Worm (Caenorhabditis elegans): ENCODE measurements around the gene xpd-1.

Gene xpd-1

ce11 chrIII:264790-265189 lies at the start of gene xpd-1:
TSS of gene xpd-1 (plus strand) at chrIII:265090.
- TF ChIP-seq unc-62 (GFP tag; optimal IDR thresholded peaks at IDR 0.05), result no peak

- TF ChIP-seq unc-62 (GFP tag; optimal IDR thresholded peaks at IDR 0.05), result no peak
Measured at ce11 chrIII:220368-220767, 44.5 kb upstream of the xpd-1 start.

DNA sequence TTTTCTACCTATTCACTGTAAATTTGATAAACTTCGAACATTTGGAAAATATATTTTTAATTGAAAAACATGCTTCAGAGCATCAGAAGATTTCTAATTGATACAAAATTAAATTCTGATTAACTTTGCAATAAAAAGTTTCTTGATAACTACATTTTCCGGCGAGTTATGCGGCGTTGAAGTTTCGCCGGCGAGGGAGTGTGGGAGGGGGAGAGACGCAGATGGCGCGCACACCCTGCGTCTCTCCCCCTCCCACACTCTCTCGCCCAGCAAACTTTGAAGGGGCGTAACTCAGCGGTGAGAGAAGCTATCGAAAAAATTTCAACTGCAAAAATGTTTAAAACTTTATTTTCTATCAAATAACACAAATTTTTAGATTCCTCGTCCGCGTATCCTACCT lies 42.4 kb upstream of the xpd-1 start:
- TF ChIP-seq unc-62 (GFP tag; optimal IDR thresholded peaks at IDR 0.05), result no peak

ce11 chrIII:227033-227432 lies 37.9 kb upstream of the xpd-1 start:
- TF ChIP-seq unc-62 (GFP tag; optimal IDR thresholded peaks at IDR 0.05), result no peak

ce11 chrIII:230129-230528 lies 34.8 kb upstream of the xpd-1 start, which contains the start of gene hpo-38:
TSS of gene hpo-38 (plus strand) at chrIII:230429.
- no peak for TF ChIP-seq unc-62 (GFP tag; optimal IDR thresholded peaks at IDR 0.05)

ce11 chrIII:235115-235514 lies 29.8 kb upstream of the xpd-1 start:
- no peak for TF ChIP-seq unc-62 (GFP tag; optimal IDR thresholded peaks at IDR 0.05)

DNA sequence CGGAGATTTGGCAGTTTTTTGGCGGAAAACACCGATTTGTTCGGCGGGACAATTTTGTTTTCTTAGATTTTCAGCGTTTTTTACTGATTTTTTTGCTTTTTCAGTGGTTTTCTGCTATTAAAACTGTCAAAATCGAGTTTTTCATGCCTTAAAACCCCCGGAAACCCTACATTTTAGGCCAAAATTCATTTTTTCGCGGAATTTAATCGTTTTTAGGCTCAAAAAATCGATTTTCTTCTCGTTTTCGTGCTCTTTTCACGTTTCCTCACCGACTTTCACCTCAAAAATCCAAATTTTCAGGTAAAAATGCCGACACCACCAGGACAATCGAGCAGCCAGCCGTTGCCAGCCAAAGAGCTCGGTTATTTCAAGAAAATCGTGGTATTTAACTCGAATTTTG lies 29.3 kb upstream of the xpd-1 start, which contains the start of gene hpo-29:
TSS of gene hpo-29 (plus strand) at position 301 of the 400 bp plus-strand sequence.
- TF ChIP-seq unc-62 (GFP tag; optimal IDR thresholded peaks at IDR 0.05), result no peak

DNA sequence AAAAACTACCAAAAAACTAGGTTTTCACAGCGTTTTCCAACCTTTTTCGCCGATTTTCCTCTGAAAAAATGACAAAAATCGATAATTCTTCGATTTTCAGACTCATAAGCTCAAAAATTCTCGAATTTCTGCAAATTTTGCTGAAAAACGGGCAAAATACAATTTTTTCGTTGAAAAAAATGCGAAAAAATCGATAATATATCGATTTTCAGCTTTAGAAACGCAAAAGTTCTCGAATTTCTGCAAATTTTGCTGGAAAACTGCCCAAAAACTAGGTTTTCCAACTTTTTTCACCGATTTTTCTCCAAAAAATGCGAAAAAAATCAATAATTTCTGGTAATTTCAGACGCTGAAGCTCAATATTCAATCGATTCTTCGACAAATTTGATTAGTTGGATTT lies 13.5 kb upstream of the xpd-1 start:
- no peak for TF ChIP-seq unc-62 (GFP tag; optimal IDR thresholded peaks at IDR 0.05)

- no peak for TF ChIP-seq unc-62 (GFP tag; optimal IDR thresholded peaks at IDR 0.05)
Measured at ce11 chrIII:254235-254634, 10.7 kb upstream of the xpd-1 start, which contains the start of gene Y50D7A.3. TSS of gene Y50D7A.3 (plus strand) at chrIII:254535.

DNA sequence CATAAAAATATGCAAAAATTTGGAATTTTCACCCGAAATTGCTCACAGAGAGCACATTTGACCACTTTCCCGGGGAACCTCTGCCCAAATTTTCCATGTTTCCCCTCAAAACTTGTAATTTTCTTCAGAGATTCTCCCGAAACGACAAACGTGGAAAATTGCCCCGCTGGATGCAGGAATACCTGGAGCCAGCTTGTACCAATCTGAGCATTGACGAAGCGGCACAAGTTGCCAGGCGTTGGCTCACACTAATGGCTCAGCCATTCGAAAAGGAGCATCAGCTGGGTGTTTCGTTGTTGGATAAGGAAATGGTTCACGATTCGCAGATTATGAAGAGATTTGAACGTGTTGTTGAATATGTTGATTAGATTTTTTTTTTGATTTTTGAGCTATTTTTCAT lies 17.6 kb downstream of the xpd-1 start:
- TF ChIP-seq unc-62 (GFP tag; optimal IDR thresholded peaks at IDR 0.05), result no peak

DNA sequence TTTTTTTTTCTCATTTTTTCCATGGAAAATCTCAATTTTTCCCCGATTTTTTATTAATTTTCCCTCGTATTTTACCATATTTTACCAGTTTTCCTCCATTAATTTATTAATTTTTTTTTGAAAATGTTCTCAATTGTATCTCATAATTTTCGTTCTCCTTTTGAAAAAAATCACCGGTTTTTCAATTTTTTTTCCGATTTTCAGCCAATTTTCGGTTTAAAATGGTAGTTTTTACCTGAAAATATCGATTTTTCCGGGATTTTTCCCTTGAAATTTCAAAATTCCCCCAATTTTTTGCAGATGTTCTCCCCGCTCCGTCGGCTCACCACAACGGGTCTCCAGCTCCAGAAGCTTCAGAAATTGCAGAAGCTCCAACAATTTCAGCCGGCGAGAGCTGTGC lies 18.9 kb downstream of the xpd-1 start, which contains the start of gene taco-1:
TSS of gene taco-1 (plus strand) at position 301 of the 400 bp plus-strand sequence.
- TF ChIP-seq unc-62 (GFP tag; optimal IDR thresholded peaks at IDR 0.05), result no peak

ce11 chrIII:292340-292739 lies 27.4 kb downstream of the xpd-1 start, which contains the start of gene Y50D7A.1:
TSS of gene Y50D7A.1 (plus strand) at chrIII:292640.
- no peak for TF ChIP-seq unc-62 (GFP tag; optimal IDR thresholded peaks at IDR 0.05)

- TF ChIP-seq unc-62 (GFP tag; optimal IDR thresholded peaks at IDR 0.05), result no peak
Measured at ce11 chrIII:294527-294926, 29.6 kb downstream of the xpd-1 start, which contains the start of gene Y50D7A.13. TSS of gene Y50D7A.13 (minus strand) at chrIII:294627.

ce11 chrIII:298456-298855 lies 33.6 kb downstream of the xpd-1 start, which contains the start of gene ads-1:
TSS of gene ads-1 (minus strand) at chrIII:298556.
- no peak for TF ChIP-seq unc-62 (GFP tag; optimal IDR thresholded peaks at IDR 0.05)

ce11 chrIII:299220-299619 lies 34.3 kb downstream of the xpd-1 start:
- TF ChIP-seq unc-62 (GFP tag; optimal IDR thresholded peaks at IDR 0.05), result no peak

ce11 chrIII:304564-304963 lies 39.7 kb downstream of the xpd-1 start:
- no peak for TF ChIP-seq unc-62 (GFP tag; optimal IDR thresholded peaks at IDR 0.05)

DNA sequence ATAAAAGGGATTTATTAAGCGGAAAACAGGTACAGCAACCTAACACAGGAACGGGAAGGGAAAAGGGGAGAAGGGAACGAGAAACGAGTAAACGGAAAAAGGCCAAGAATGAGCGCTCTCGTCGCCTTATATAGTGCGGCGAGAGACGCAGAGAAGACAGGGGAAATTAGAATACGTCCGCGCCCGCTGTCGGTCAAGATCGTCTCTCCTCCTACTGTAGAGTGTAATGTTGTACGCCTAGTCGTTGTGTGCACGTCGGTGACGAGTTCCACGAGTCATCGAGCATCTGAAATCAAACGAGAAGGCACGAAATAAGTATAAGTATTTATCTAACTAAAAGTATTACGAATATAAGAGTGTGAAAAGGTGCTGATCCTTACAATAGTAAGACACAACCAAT lies 46.3 kb downstream of the xpd-1 start:
- TF ChIP-seq unc-62 (GFP tag; optimal IDR thresholded peaks at IDR 0.05), result no peak

- TF ChIP-seq unc-62 (GFP tag; optimal IDR thresholded peaks at IDR 0.05), result no peak
Measured at ce11 chrIII:312873-313272, 48.0 kb downstream of the xpd-1 start.

All from whole organism, dauer.